Worm (Caenorhabditis elegans) whole organism, L1 larva: ENCODE results near the gene pdi-1.

Source experiments
- C04F5.9 ChIP-seq: sonication (generic microtip); optimal IDR thresholded peaks from 2 replicates; lab custom pipeline; 2016; ENCODE audit warnings: missing genetic modification characterization, missing compliant biosample characterization
- C34B4.2 ChIP-seq: sonication (generic microtip); optimal IDR thresholded peaks from 2 replicates; lab custom pipeline; 2017; ENCODE audit warnings: mild to moderate bottlenecking, missing genetic modification characterization, missing compliant biosample characterization
- aha-1 ChIP-seq: fragments of 150-350 bp; optimal IDR thresholded peaks from 2 replicates; lab custom pipeline; 2014; ENCODE audit warnings: missing biosample characterization, missing genetic modification characterization
- aly-2 ChIP-seq: fragments of 150-350 bp; optimal IDR thresholded peaks from 2 replicates; lab custom pipeline; 2014; ENCODE audit warnings: missing biosample characterization, missing genetic modification characterization
- ceh-82 ChIP-seq, 3 experiments: fragments of 150-350 bp in 1 of 3; sonication (generic microtip) in 2 of 3; optimal IDR thresholded peaks; 2 replicates each; lab custom pipeline; 2014 to 2017; ENCODE audit warnings: missing biosample characterization in 3 of 3, missing genetic modification characterization in 3 of 3
- ceh-88 ChIP-seq: fragments of 200-800 bp; sonication (Bioruptor generic); IDR thresholded peaks from 2 replicates; pipeline ENCODE4 v1.3.6; 2022; ENCODE audit warnings: missing genetic modification characterization, missing compliant biosample characterization
- dsc-1 ChIP-seq: sonication (generic microtip); optimal IDR thresholded peaks from 2 replicates; lab custom pipeline; 2016; ENCODE audit warnings: mild to moderate bottlenecking, missing genetic modification characterization, missing compliant biosample characterization
- efl-3 ChIP-seq: fragments of 200-800 bp; sonication (Bioruptor generic); optimal IDR thresholded peaks from 2 replicates; lab custom pipeline; 2018; ENCODE audit warnings: mild to moderate bottlenecking, missing genetic modification characterization, missing compliant biosample characterization
- egl-13 ChIP-seq: sonication (generic microtip); optimal IDR thresholded peaks from 2 replicates; lab custom pipeline; 2016; ENCODE audit warnings: missing genotype, missing genetic modification reagents, missing genetic modification characterization, missing compliant biosample characterization
- egl-27 ChIP-seq, 2 experiments: fragments of 150-350 bp in 1 of 2; sonication (generic microtip); optimal IDR thresholded peaks; 3 replicates each; lab custom pipeline; 2017 to 2018; ENCODE audit warnings: missing biosample characterization in 2 of 2, missing genetic modification characterization in 2 of 2, missing genetic modification reagents in 2 of 2
- elt-3 ChIP-seq, 6 experiments: fragments of 150-350 bp in 1 of 6; sonication (generic microtip); optimal IDR thresholded peaks; 2 replicates each; lab custom pipeline; 2017 to 2018; ENCODE audit warnings: missing biosample characterization in 6 of 6, missing genetic modification characterization in 6 of 6, inconsistent platforms in 1 of 6
- ets-5 ChIP-seq: fragments of 200-800 bp; sonication (Bioruptor generic); IDR thresholded peaks from 2 replicates; pipeline ENCODE4 v1.3.6; 2022; ENCODE audit warnings: missing genetic modification characterization, missing compliant biosample characterization
- fkh-4 ChIP-seq: sonication (generic microtip); optimal IDR thresholded peaks from 2 replicates; lab custom pipeline; 2016; ENCODE audit warnings: missing compliant biosample characterization, missing genetic modification characterization, borderline replicate concordance
- fkh-8 ChIP-seq: sonication (generic microtip); optimal IDR thresholded peaks from 2 replicates; lab custom pipeline; 2016; ENCODE audit warnings: mild to moderate bottlenecking, missing genetic modification characterization, missing compliant biosample characterization
- fos-1 ChIP-seq: fragments of 150-350 bp; optimal IDR thresholded peaks from 2 replicates; lab custom pipeline; 2014; ENCODE audit warnings: missing biosample characterization, missing genetic modification characterization
- grh-1 ChIP-seq: fragments of 200-800 bp; sonication (Bioruptor generic); IDR thresholded peaks from 2 replicates; pipeline ENCODE4 v1.3.6; 2022; ENCODE audit warnings: missing genetic modification reagents, missing genetic modification characterization, missing compliant biosample characterization
- hlh-4 ChIP-seq: sonication (generic microtip); optimal IDR thresholded peaks from 2 replicates; lab custom pipeline; 2016; ENCODE audit warnings: mild to moderate bottlenecking, missing genetic modification characterization, missing compliant biosample characterization
- irx-1 ChIP-seq: sonication (generic microtip); optimal IDR thresholded peaks from 2 replicates; lab custom pipeline; 2016; ENCODE audit warnings: missing genetic modification characterization, missing compliant biosample characterization
- jun-1 ChIP-seq: fragments of 150-350 bp; optimal IDR thresholded peaks from 2 replicates; lab custom pipeline; 2014; ENCODE audit warnings: missing biosample characterization, missing genetic modification reagents, missing genetic modification characterization
- lin-13 ChIP-seq: fragments of 150-350 bp; optimal IDR thresholded peaks from 2 replicates; lab custom pipeline; 2014; ENCODE audit warnings: missing biosample characterization, missing genetic modification reagents, missing genetic modification characterization
- lin-14 ChIP-seq: fragments of 200-800 bp; sonication (Bioruptor generic); optimal IDR thresholded peaks from 2 replicates; lab custom pipeline; 2018; ENCODE audit warnings: mild to moderate bottlenecking, missing genetic modification characterization, moderate library complexity, missing compliant biosample characterization
- lir-3 ChIP-seq: sonication (generic microtip); optimal IDR thresholded peaks from 2 replicates; lab custom pipeline; 2016; ENCODE audit warnings: mild to moderate bottlenecking, missing genetic modification characterization, moderate library complexity, missing compliant biosample characterization; ENCODE audit not compliant: poor library complexity
- lsy-2 ChIP-seq, 2 experiments: fragments of 150-350 bp; optimal IDR thresholded peaks; 2 replicates each; lab custom pipeline; 2014; ENCODE audit warnings: missing biosample characterization in 2 of 2, missing genetic modification characterization in 2 of 2
- mab-9 ChIP-seq: fragments of 200-800 bp; sonication (Bioruptor generic); IDR thresholded peaks from 2 replicates; pipeline ENCODE4 v1.3.6; 2022; ENCODE audit warnings: missing genetic modification reagents, missing genetic modification characterization, missing compliant biosample characterization
- mep-1 ChIP-seq: fragments of 150-350 bp; optimal IDR thresholded peaks from 2 replicates; lab custom pipeline; 2014; ENCODE audit warnings: missing biosample characterization, missing genetic modification characterization
- nhr-237 ChIP-seq: fragments of 150-350 bp; optimal IDR thresholded peaks from 2 replicates; lab custom pipeline; 2014; ENCODE audit warnings: missing biosample characterization, missing genetic modification characterization
- nhr-76 ChIP-seq: sonication (generic microtip); optimal IDR thresholded peaks from 2 replicates; lab custom pipeline; 2017; ENCODE audit warnings: missing biosample characterization, missing genetic modification characterization
- nhr-84 ChIP-seq: sonication (generic microtip); optimal IDR thresholded peaks from 2 replicates; lab custom pipeline; 2017; ENCODE audit warnings: missing biosample characterization, missing genetic modification characterization
- nhr-85 ChIP-seq: sonication (generic microtip); peaks from one replicate; lab custom pipeline; 2016; ENCODE audit warnings: missing genetic modification characterization, inconsistent platforms, missing compliant biosample characterization
- nhr-90 ChIP-seq: sonication (generic microtip); optimal IDR thresholded peaks from 2 replicates; lab custom pipeline; 2016; ENCODE audit warnings: mild to moderate bottlenecking, missing genetic modification characterization, missing compliant biosample characterization; ENCODE audit not compliant: poor library complexity
- pqm-1 ChIP-seq: sonication (generic microtip); optimal IDR thresholded peaks from 3 replicates; lab custom pipeline; 2017; ENCODE audit warnings: missing biosample characterization, missing genetic modification characterization
- snu-23 ChIP-seq: sonication (generic microtip); optimal IDR thresholded peaks from 2 replicates; lab custom pipeline; 2016; ENCODE audit warnings: missing genetic modification characterization, missing compliant biosample characterization
- sup-37 ChIP-seq: fragments of 200-800 bp; sonication (Bioruptor generic); optimal IDR thresholded peaks from 2 replicates; lab custom pipeline; 2018; ENCODE audit warnings: mild to moderate bottlenecking, missing genetic modification characterization, missing compliant biosample characterization
- swsn-7 ChIP-seq: sonication (generic microtip); optimal IDR thresholded peaks from 2 replicates; lab custom pipeline; 2016; ENCODE audit warnings: missing genetic modification characterization, missing compliant biosample characterization
- tbx-2 ChIP-seq: sonication (generic microtip); optimal IDR thresholded peaks from 2 replicates; lab custom pipeline; 2016; ENCODE audit warnings: missing genetic modification characterization, missing compliant biosample characterization
- unc-130 ChIP-seq: fragments of 150-350 bp; optimal IDR thresholded peaks from 2 replicates; lab custom pipeline; 2017; ENCODE audit warnings: missing biosample characterization, missing genetic modification characterization, inconsistent platforms
- unc-30 ChIP-seq: sonication (generic microtip); optimal IDR thresholded peaks from 2 replicates; lab custom pipeline; 2017; ENCODE audit warnings: missing biosample characterization, missing genetic modification characterization
- unc-86 ChIP-seq: sonication (generic microtip); optimal IDR thresholded peaks from 2 replicates; lab custom pipeline; 2016; ENCODE audit warnings: missing genetic modification characterization, missing compliant biosample characterization
- unc-98 ChIP-seq: fragments of 200-800 bp; sonication (Bioruptor generic); IDR thresholded peaks from 2 replicates; pipeline ENCODE4 v1.3.6; 2022; ENCODE audit warnings: missing genetic modification characterization, missing compliant biosample characterization
- vab-15 ChIP-seq: sonication (generic microtip); optimal IDR thresholded peaks from 2 replicates; lab custom pipeline; 2017; ENCODE audit warnings: missing genotype, mild to moderate bottlenecking, missing genetic modification characterization, missing compliant biosample characterization
- xbp-1 ChIP-seq: sonication (generic microtip); optimal IDR thresholded peaks from 2 replicates; lab custom pipeline; 2016; ENCODE audit warnings: missing genetic modification characterization, missing compliant biosample characterization
- zag-1 ChIP-seq: fragments of 150-350 bp; optimal IDR thresholded peaks from 2 replicates; lab custom pipeline; 2014; ENCODE audit warnings: missing biosample characterization, missing genetic modification characterization
- zip-4 ChIP-seq: fragments of 200-800 bp; sonication (Bioruptor generic); optimal IDR thresholded peaks from 2 replicates; lab custom pipeline; 2018; ENCODE audit warnings: mild to moderate bottlenecking, missing genetic modification characterization, moderate library complexity, missing compliant biosample characterization
- ztf-4 ChIP-seq: fragments of 150-350 bp; optimal IDR thresholded peaks from 2 replicates; lab custom pipeline; 2014; ENCODE audit warnings: missing biosample characterization, missing genetic modification characterization

pdi-1 gene

DNA sequence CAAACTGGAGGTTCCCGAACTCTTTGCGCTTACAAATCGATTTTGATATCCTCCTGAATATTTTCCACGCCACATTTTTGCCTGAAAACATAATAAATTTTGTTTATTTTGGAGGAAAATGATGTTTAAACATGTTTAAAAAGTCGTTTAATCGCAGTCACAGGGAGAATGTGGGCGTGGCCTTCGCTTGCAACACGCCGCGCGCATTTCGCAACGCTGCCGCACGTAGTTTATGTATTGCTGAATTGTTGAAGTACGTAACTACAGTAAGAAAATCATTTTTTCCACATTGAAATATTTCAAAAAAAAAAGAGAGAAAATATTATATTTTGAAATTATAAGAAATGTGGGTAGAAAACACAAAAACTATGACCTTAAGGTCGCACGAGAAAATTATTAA lies 37.0 kb downstream of the pdi-1 start, which contains the start of gene C46F11.4 (continued):
- peak; percentile 52 for TF ChIP-seq mep-1
- peak; percentile 45 to 63 for TF ChIP-seq lsy-2 (tag; optimal IDR thresholded peaks at IDR 0.05; lab: Kevin White, UChicago)
- no peak for TF ChIP-seq C04F5.9
- peak; percentile 2 for TF ChIP-seq egl-13 (tag; lab: Kevin White, UChicago)
- TF ChIP-seq sup-37, result no peak
- TF ChIP-seq snu-23 (GFP tag; lab: Kevin White, UChicago), result peak; percentile 65
- TF ChIP-seq swsn-7 (tag; lab: Kevin White, UChicago), result peak; percentile 49
- no peak for TF ChIP-seq ztf-4 (tag; lab: Kevin White, UChicago)
- no peak for TF ChIP-seq efl-3 (GFP tag; lab: Kevin White, UChicago)
- TF ChIP-seq aha-1 (tag; lab: Kevin White, UChicago), result no peak
- peak; percentile 41 for TF ChIP-seq nhr-85 (tag; lab: Kevin White, UChicago)
- no peak for TF ChIP-seq jun-1
- peak; percentile 8 for TF ChIP-seq unc-86 (tag; lab: Kevin White, UChicago)

DNA sequence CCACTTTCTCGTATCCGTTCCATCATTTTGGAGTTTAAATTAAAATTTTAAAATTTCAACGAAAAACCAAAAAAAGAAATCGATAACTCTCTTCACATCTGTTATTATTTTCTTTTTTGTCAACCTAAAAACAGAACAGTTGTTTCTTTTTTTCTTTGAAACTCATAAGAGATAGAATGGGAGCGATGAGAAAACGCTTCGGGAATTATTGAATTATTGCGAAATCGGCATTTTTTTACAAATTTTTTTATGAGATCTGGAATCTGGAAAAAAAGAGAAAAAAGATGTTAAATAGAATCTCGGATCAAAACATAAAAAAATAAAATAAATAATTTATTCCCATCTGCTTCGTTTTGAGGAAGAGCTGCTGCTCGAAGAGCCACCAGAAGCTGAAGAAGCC lies 43.8 kb downstream of the pdi-1 start, which contains the start of gene C46F11.5:
Gene C46F11.5 (minus strand): TSS at position 128 of the 400 bp plus-strand sequence.
- TF ChIP-seq zip-4 (peak; percentile 77), zag-1 (tag; lab: Kevin White, UChicago) (no peak), pqm-1 (no peak)

DNA sequence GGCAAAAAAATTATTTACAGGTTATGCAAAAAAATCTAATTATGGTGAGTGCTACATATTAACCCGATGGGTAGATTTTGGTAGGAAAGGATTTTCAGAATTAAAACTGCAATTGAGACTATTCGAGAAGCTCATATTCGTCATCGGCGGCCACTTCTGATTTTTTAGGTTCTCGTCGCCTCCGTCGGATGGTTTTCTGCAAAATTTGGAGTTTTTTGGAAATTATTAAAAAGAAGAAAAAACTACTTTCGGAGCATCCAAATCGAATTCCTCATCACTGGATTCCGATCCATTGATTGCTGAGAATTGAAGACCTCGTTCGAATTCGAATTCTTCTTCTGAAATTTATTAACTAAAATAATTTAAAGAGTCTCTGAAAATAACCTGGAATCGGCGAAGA lies 48.3 kb downstream of the pdi-1 start:
- TF ChIP-seq dsc-1 (tag; lab: Kevin White, UChicago), result no peak
- no peak for TF ChIP-seq irx-1 (tag; lab: Kevin White, UChicago)
- TF ChIP-seq ztf-4 (tag; lab: Kevin White, UChicago), result no peak
- no peak for TF ChIP-seq ceh-88 (GFP tag; lab: Robert Waterston, UW)
- peak; percentile 11 for TF ChIP-seq nhr-85 (tag; lab: Kevin White, UChicago)
- TF ChIP-seq pqm-1, result no peak
- no peak for TF ChIP-seq lin-13 (GFP tag; lab: Kevin White, UChicago)
- no peak for TF ChIP-seq elt-3 (tag; optimal IDR thresholded peaks at IDR 0.05; lab: Kevin White, UChicago)
- TF ChIP-seq, all 84 proteins: peak for 1

DNA sequence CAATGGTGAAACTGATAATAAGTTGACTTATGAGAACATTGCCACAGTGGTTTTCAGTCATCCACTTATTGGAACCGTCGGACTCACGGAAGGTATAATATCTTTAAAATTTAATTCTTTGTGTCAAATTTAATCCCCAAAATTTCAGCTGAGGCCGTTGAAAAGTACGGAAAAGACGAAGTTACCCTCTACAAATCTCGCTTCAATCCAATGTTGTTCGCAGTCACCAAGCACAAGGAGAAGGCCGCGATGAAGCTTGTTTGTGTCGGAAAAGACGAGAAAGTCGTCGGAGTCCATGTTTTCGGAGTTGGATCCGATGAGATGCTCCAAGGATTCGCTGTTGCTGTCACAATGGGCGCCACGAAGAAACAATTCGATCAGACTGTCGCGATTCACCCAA lies 48.8 kb downstream of the pdi-1 start:
- TF ChIP-seq C04F5.9 (no peak), lin-14 (GFP tag; lab: Kevin White, UChicago) (no peak), nhr-84 (tag; lab: Kevin White, UChicago) (no peak), ceh-88 (GFP tag; lab: Robert Waterston, UW) (no peak), nhr-76 (tag; lab: Kevin White, UChicago) (no peak), ceh-82 (tag; optimal IDR thresholded peaks at IDR 0.05; lab: Kevin White, UChicago) (no peak), aly-2 (no peak), unc-30 (tag; lab: Kevin White, UChicago) (no peak), hlh-4 (tag; lab: Kevin White, UChicago) (no peak), unc-130 (tag; lab: Kevin White, UChicago) (no peak), unc-98 (GFP tag; lab: Robert Waterston, UW) (no peak), C34B4.2 (tag; lab: Kevin White, UChicago) (no peak), nhr-237 (no peak), mab-9 (GFP tag; lab: Robert Waterston, UW) (no peak), jun-1 (no peak), ets-5 (GFP tag; lab: Robert Waterston, UW) (no peak)

DNA sequence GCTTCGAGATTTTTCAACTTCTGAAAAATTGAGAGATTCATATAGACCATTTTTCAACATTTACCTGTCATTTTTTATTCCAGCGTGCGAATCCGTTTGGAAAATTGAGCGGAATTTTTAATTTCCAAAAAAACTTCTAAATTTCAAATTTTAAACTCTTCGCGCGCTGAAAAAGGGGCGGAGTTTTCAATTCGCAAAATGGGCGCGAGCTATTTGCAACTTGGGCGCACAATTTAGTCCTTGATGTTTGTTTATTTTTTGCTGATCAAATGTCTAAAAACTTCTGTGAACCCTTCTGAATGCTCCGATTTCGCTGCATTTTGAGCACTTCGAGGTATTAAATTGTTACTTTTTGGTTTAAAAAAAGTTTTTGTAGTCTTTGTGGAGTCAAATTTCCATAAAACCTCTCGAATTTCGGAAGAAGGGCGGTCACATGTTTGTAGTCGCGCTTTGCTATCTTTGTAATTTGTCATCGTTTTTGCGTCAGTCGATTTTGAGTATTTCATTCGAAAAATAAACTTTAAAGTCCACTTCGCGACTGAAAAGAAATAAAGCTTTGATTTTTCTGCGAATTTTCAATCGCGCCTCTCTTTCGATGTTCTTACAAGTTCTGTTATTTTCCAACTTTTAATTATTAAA lies 50.5 kb downstream of the pdi-1 start, which contains the start of the genes madf-8 and gsr-1:
Gene madf-8 (minus strand): TSS at position 156 of the 639 bp plus-strand sequence.
Gene gsr-1 (plus strand): TSS at position 231 of the 639 bp plus-strand sequence.
- TF ChIP-seq fos-1 (tag; lab: Kevin White, UChicago), result no peak
- TF ChIP-seq pqm-1, result no peak
- peak; percentile 56 for TF ChIP-seq lin-14 (GFP tag; lab: Kevin White, UChicago)
- TF ChIP-seq irx-1 (tag; lab: Kevin White, UChicago), result peak; percentile 63
- TF ChIP-seq xbp-1, result peak; percentile 73
- TF ChIP-seq egl-27 (tag; optimal IDR thresholded peaks at IDR 0.05; lab: Kevin White, UChicago), result no peak
- peak; percentile 40 for TF ChIP-seq tbx-2 (tag; lab: Kevin White, UChicago)
- TF ChIP-seq jun-1, result no peak
- no peak for TF ChIP-seq aly-2
- TF ChIP-seq grh-1 (GFP tag; lab: Robert Waterston, UW), result no peak
- no peak for TF ChIP-seq ceh-88 (GFP tag; lab: Robert Waterston, UW)
- no peak for TF ChIP-seq fkh-4
- peak; percentile 17 for TF ChIP-seq unc-86 (tag; lab: Kevin White, UChicago)
- TF ChIP-seq mep-1, result no peak
- peak; percentile 39 for TF ChIP-seq vab-15 (tag; lab: Kevin White, UChicago)
- no peak for TF ChIP-seq nhr-90
- TF ChIP-seq fkh-8 (tag; lab: Kevin White, UChicago), result peak; percentile 28
- no peak for TF ChIP-seq lir-3 (tag; lab: Kevin White, UChicago)
- peak; percentile 67 for TF ChIP-seq dsc-1 (tag; lab: Kevin White, UChicago)
- no peak for TF ChIP-seq nhr-84 (tag; lab: Kevin White, UChicago)
